Fruit fly (Drosophila melanogaster) whole organism, wandering third instar larva: ENCODE data around the gene CG42538.

Experiments
- Abd-B ChIP-seq: fragments of >200 bp; optimal IDR thresholded peaks from 2 replicates; lab custom pipeline; 2017; ENCODE audit warnings: missing biosample characterization, missing genetic modification characterization
- CG32264 ChIP-seq: fragments of 200-800 bp; sonication (Bioruptor generic); optimal IDR thresholded peaks from 2 replicates; lab custom pipeline; 2016; ENCODE audit warnings: missing biosample characterization, missing genetic modification characterization
- CG9705 ChIP-seq: fragments of 200-800 bp; sonication (Bioruptor generic); optimal IDR thresholded peaks from 2 replicates; lab custom pipeline; 2018; ENCODE audit warnings: missing biosample characterization, mild to moderate bottlenecking, missing genetic modification characterization
- CrebA ChIP-seq: fragments of 200-800 bp; sonication (Bioruptor generic); optimal IDR thresholded peaks from 2 replicates; lab custom pipeline; 2016; ENCODE audit warnings: missing biosample characterization, mild to moderate bottlenecking, missing genetic modification characterization, borderline replicate concordance
- Dfd ChIP-seq: fragments of >200 bp; optimal IDR thresholded peaks from 2 replicates; lab custom pipeline; 2017; ENCODE audit warnings: missing biosample characterization, missing genetic modification characterization
- Dif ChIP-seq: fragments of 200-275, 200-300 bp; sonication (Bioruptor generic); optimal IDR thresholded peaks from 2 replicates; lab custom pipeline; 2018; ENCODE audit warnings: missing biosample characterization, missing genetic modification characterization; ENCODE audit not compliant: partially characterized antibody
- GATAd ChIP-seq: sonication (Bioruptor generic); optimal IDR thresholded peaks from 2 replicates; lab custom pipeline; 2016; ENCODE audit warnings: missing biosample characterization, missing genetic modification characterization
- HLH106 ChIP-seq: fragments of 200-800 bp; optimal IDR thresholded peaks from 3 replicates; lab custom pipeline; 2019; ENCODE audit warnings: missing biosample characterization, mild to moderate bottlenecking, missing genetic modification characterization, moderate library complexity
- Hnf4 ChIP-seq: fragments of 200-800 bp; sonication (Bioruptor generic); optimal IDR thresholded peaks from 2 replicates; lab custom pipeline; 2016; ENCODE audit warnings: missing biosample characterization, mild to moderate bottlenecking, missing genetic modification characterization
- Hr78 ChIP-seq: fragments of >200 bp; optimal IDR thresholded peaks from 2 replicates; lab custom pipeline; 2017; ENCODE audit warnings: missing biosample characterization, missing genetic modification characterization
- Hr83 ChIP-seq: fragments of 200-300 bp; sonication (Bioruptor generic); optimal IDR thresholded peaks from 2 replicates; lab custom pipeline; 2016; ENCODE audit warnings: missing biosample characterization, mild to moderate bottlenecking, missing genetic modification characterization, moderate library complexity; ENCODE audit not compliant: poor library complexity, severe bottlenecking
- Jra ChIP-seq: sonication (Bioruptor generic); optimal IDR thresholded peaks from 2 replicates; lab custom pipeline; 2016; ENCODE audit warnings: missing biosample characterization, missing genetic modification characterization
- Mio ChIP-seq: sonication (Bioruptor generic); optimal IDR thresholded peaks from 2 replicates; lab custom pipeline; 2016; ENCODE audit warnings: missing biosample characterization, missing genetic modification characterization
- Myc ChIP-seq: fragments of >200 bp; optimal IDR thresholded peaks from 2 replicates; lab custom pipeline; 2017
- N ChIP-seq: fragments of >200 bp; optimal IDR thresholded peaks from 2 replicates; lab custom pipeline; 2018; ENCODE audit warnings: missing biosample characterization, missing external identifiers, missing genetic modification characterization
- OdsH ChIP-seq: fragments of 200-800 bp; sonication (Bioruptor generic); optimal IDR thresholded peaks from 2 replicates; lab custom pipeline; 2016; ENCODE audit warnings: missing biosample characterization, mild to moderate bottlenecking, missing genetic modification characterization
- Rel ChIP-seq, 2 experiments: fragments of 200-800 bp; sonication (Bioruptor generic) in 1 of 2; optimal IDR thresholded peaks; 2 replicates in 1 of 2; 3 replicates in 1 of 2; lab custom pipeline; 2016 to 2019; ENCODE audit warnings: mild to moderate bottlenecking in 2 of 2, missing biosample characterization in 2 of 2, missing genetic modification characterization in 2 of 2, moderate library complexity in 1 of 2
- Sp1 ChIP-seq: fragments of 200-800 bp; sonication (Bioruptor generic); optimal IDR thresholded peaks from 3 replicates; lab custom pipeline; 2019; ENCODE audit warnings: missing biosample characterization, mild to moderate bottlenecking, missing genetic modification characterization, moderate library complexity
- Vsx2 ChIP-seq: fragments of 200-300, 225-300 bp; sonication (Bioruptor generic); optimal IDR thresholded peaks from 2 replicates; lab custom pipeline; 2018; ENCODE audit warnings: missing biosample characterization, missing genetic modification characterization; ENCODE audit not compliant: partially characterized antibody
- br ChIP-seq: fragments of 200-800 bp; sonication (Bioruptor generic); optimal IDR thresholded peaks from 2 replicates; lab custom pipeline; 2016; ENCODE audit warnings: missing biosample characterization, missing genetic modification characterization
- brk ChIP-seq: fragments of 200-800 bp; sonication (Bioruptor generic); optimal IDR thresholded peaks from 2 replicates; lab custom pipeline; 2016; ENCODE audit warnings: missing biosample characterization, mild to moderate bottlenecking, missing genetic modification characterization
- dl ChIP-seq, 2 experiments: fragments of 175-275, 200-275 bp in 1 of 2; fragments of 200-275 bp in 1 of 2; sonication (Bioruptor generic); optimal IDR thresholded peaks; lab custom pipeline; 2018; ENCODE audit warnings: mild to moderate bottlenecking in 2 of 2, missing biosample characterization in 2 of 2, missing genetic modification characterization in 2 of 2, moderate library complexity in 2 of 2; ENCODE audit not compliant: partially characterized antibody in 2 of 2, insufficient read depth in 1 of 2
- dmrt93B ChIP-seq: fragments of 200-800 bp; sonication (Bioruptor generic); optimal IDR thresholded peaks from 2 replicates; lab custom pipeline; 2018; ENCODE audit warnings: missing biosample characterization, mild to moderate bottlenecking, missing genetic modification characterization
- dsf ChIP-seq: sonication (Bioruptor generic); optimal IDR thresholded peaks from 2 replicates; lab custom pipeline; 2016; ENCODE audit warnings: missing biosample characterization, missing genetic modification characterization, borderline replicate concordance
- ey ChIP-seq: fragments of 200-800 bp; sonication (Bioruptor generic); optimal IDR thresholded peaks from 2 replicates; lab custom pipeline; 2016; ENCODE audit warnings: missing biosample characterization, missing genetic modification characterization
- foxo ChIP-seq, 2 experiments: fragments of 200-800 bp; sonication (Bioruptor generic); optimal IDR thresholded peaks; 2 replicates in 1 of 2; 3 replicates in 1 of 2; lab custom pipeline; 2016 to 2017; ENCODE audit warnings: missing biosample characterization in 2 of 2, missing genetic modification characterization in 2 of 2
- fru ChIP-seq: fragments of 200-800 bp; sonication (Bioruptor generic); optimal IDR thresholded peaks from 3 replicates; lab custom pipeline; 2016; ENCODE audit warnings: missing biosample characterization, mild to moderate bottlenecking, missing genetic modification characterization
- h ChIP-seq: fragments of 200-800 bp; sonication (Bioruptor generic); optimal IDR thresholded peaks from 3 replicates; lab custom pipeline; 2016; ENCODE audit warnings: missing biosample characterization, mild to moderate bottlenecking, missing genetic modification characterization
- jim ChIP-seq: fragments of 175-275, 200-325 bp; sonication (Bioruptor generic); optimal IDR thresholded peaks from 2 replicates; lab custom pipeline; 2016; ENCODE audit warnings: missing biosample characterization, mild to moderate bottlenecking, missing genetic modification characterization
- lola ChIP-seq: fragments of >200 bp; optimal IDR thresholded peaks from 2 replicates; lab custom pipeline; 2017; ENCODE audit warnings: missing biosample characterization, missing genetic modification characterization
- pan ChIP-seq: fragments of >200 bp; optimal IDR thresholded peaks from 2 replicates; lab custom pipeline; 2017
- psq ChIP-seq: fragments of 200-800 bp; sonication (Bioruptor generic); optimal IDR thresholded peaks from 3 replicates; lab custom pipeline; 2017; ENCODE audit warnings: missing biosample characterization, mild to moderate bottlenecking, missing genetic modification characterization, moderate library complexity
- rgr ChIP-seq: fragments of 200-800 bp; sonication (Bioruptor generic); optimal IDR thresholded peaks from 3 replicates; lab custom pipeline; 2016; ENCODE audit warnings: missing biosample characterization, mild to moderate bottlenecking, missing genetic modification characterization
- sage ChIP-seq: fragments of 200-800 bp; sonication (Bioruptor generic); optimal IDR thresholded peaks from 2 replicates; lab custom pipeline; 2016; ENCODE audit warnings: missing biosample characterization, mild to moderate bottlenecking, missing genetic modification characterization
- sv ChIP-seq: fragments of 200-800 bp; sonication (Bioruptor generic); optimal IDR thresholded peaks from 3 replicates; lab custom pipeline; 2016; ENCODE audit warnings: missing biosample characterization, missing genetic modification characterization
- tai ChIP-seq: sonication (Bioruptor generic); optimal IDR thresholded peaks from 2 replicates; lab custom pipeline; 2016; ENCODE audit warnings: missing biosample characterization, missing genetic modification characterization
- usp ChIP-seq: fragments of >200 bp; optimal IDR thresholded peaks from 2 replicates; lab custom pipeline; 2017; ENCODE audit warnings: missing biosample characterization, missing genetic modification characterization
- woc ChIP-seq: sonication (Bioruptor generic); optimal IDR thresholded peaks from 2 replicates; lab custom pipeline; 2016; ENCODE audit warnings: missing biosample characterization, mild to moderate bottlenecking, missing genetic modification characterization

The CG42538 gene

DNA sequence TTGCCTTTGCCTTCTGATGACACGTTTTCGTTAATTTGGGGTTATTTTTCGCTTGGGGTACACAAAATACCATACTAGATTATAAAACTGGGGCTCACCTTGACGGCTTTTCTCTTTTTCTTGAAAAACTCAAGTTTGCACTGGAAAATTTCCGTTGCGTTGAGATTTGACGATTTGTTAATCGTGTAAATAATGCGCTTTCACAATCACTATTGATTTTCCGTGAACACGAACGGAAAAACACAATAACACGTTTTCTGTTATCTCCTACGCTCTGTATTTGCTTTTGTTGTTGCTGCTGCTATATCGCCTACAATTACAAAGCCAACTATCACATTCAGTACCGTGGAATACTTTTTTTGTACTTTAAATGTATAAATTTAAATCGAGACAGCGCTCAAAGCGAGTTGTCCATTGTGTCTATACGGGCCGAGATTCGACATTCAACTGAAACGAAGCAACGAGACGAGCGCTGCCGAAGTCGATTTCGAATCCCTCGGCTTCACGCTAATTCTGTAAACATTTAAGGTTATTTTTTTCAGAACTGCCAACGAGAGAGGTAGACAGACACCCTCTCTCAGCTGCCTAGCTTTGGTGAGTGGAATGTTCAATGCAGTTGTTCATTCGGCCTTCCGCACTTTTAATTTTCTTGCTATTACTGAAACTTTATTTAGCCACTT is 12.2 kb downstream of the CG42538 start:
- TF ChIP-seq fru (GFP tag; lab: Kevin White, UChicago) (no peak), dsf (GFP tag; lab: Kevin White, UChicago) (no peak), HLH106 (no peak), Dfd (GFP tag; lab: Kevin White, UChicago) (no peak), psq (GFP tag; lab: Kevin White, UChicago) (no peak), Sp1 (GFP tag; lab: Kevin White, UChicago) (peak; percentile 45), sv (GFP tag; lab: Kevin White, UChicago) (no peak), CG9705 (no peak), pan (lab: Kevin White, UChicago) (no peak), h (no peak), Myc (lab: Kevin White, UChicago) (no peak), Mio (GFP tag; lab: Kevin White, UChicago) (no peak), tai (GFP tag; lab: Kevin White, UChicago) (peak; percentile 14), Hr83 (peak; percentile 50), woc (no peak), Hr78 (GFP tag; lab: Kevin White, UChicago) (no peak), sage (GFP tag; lab: Kevin White, UChicago) (no peak), Abd-B (no peak), brk (GFP tag; lab: Kevin White, UChicago) (peak; percentile 60), usp (GFP tag; lab: Kevin White, UChicago) (no peak), CG32264 (no peak), ey (GFP tag; lab: Kevin White, UChicago) (no peak), Jra (GFP tag; lab: Kevin White, UChicago) (no peak), br (GFP tag; lab: Kevin White, UChicago) (peak; percentile 37), OdsH (GFP tag; lab: Kevin White, UChicago) (peak; percentile 41), N (GFP tag; lab: Kevin White, UChicago) (no peak), dmrt93B (no peak), CrebA (peak; percentile 57), GATAd (GFP tag; lab: Kevin White, UChicago) (no peak), Hnf4 (peak; percentile 43), jim (GFP tag; lab: Kevin White, UChicago) (no peak), foxo (GFP tag; optimal IDR thresholded peaks at IDR 0.05; lab: Kevin White, UChicago) (peak in 1 of 2 experiments; percentile 5), Rel (GFP tag; optimal IDR thresholded peaks at IDR 0.05; lab: Kevin White, UChicago) (no peak), Rel (tag; optimal IDR thresholded peaks at IDR 0.05; lab: Kevin White, UChicago) (peak; percentile 74), Vsx2 (GFP tag; lab: Kevin White, UChicago) (peak; percentile 90), rgr (GFP tag; lab: Kevin White, UChicago) (peak; percentile 54), Dif (GFP tag; lab: Kevin White, UChicago) (peak; percentile 85), dl (GFP tag; optimal IDR thresholded peaks at IDR 0.05; lab: Kevin White, UChicago; ENCODE audit: insufficient read depth in 1 of 2, partially characterized antibody in 2 of 2) (peak in 1 of 2 experiments; percentile 67), lola (no peak)

DNA sequence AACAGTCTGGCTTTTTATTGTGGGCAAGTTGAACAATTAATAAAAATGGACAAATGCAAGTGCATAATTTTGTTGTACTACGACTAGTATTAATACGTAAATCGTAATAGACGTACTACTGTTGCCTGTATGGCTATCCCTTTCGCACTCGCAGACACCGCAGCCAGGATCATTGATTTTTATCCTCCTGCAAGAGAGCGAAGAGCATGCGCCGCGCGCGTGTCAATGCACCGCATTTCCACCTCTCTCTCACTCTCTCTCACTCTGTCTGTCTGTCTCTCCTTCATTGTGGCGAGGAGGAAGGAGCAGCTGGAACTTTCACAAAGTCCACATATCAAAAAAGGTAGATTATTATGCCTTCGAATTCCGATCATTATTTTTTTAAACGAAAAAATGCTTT is 12.8 kb downstream of the CG42538 start:
- peak in 1 of 2 experiments; percentile 32 for TF ChIP-seq dl (GFP tag; optimal IDR thresholded peaks at IDR 0.05; lab: Kevin White, UChicago; ENCODE audit: insufficient read depth in 1 of 2, partially characterized antibody in 2 of 2)
- TF ChIP-seq Abd-B, result no peak
- no peak for TF ChIP-seq tai (GFP tag; lab: Kevin White, UChicago)
- TF ChIP-seq Sp1 (GFP tag; lab: Kevin White, UChicago), result no peak
- TF ChIP-seq Dif (GFP tag; lab: Kevin White, UChicago), result peak; percentile 74
- no peak for TF ChIP-seq Hr83
- TF ChIP-seq dsf (GFP tag; lab: Kevin White, UChicago), result no peak
- no peak for TF ChIP-seq Dfd (GFP tag; lab: Kevin White, UChicago)
- TF ChIP-seq fru (GFP tag; lab: Kevin White, UChicago), result no peak
- TF ChIP-seq rgr (GFP tag; lab: Kevin White, UChicago), result no peak
